Worm (Caenorhabditis elegans): Measurements from ENCODE around the gene arx-5.

DNA sequence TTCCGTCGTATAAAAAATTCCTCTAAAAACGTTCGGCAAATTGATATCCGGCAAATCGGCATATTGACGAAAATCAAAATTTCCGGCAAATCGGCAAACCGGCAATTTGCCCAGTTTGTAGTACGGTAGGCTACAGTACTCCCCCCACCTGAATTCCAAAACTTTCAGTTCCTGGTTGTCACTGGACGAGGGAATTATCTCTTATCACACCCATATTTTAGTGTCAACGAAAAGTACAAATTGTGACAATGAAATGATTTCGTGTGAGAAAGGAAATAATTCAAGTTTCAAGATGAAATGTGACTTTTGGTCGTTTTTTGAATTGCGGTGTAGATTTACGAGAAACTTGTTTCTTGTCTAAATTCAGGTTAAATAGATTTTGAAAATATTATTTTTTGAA is 15.2 kb upstream of the arx-5 start:
- TF ChIP-seq fkh-10 (GFP tag; optimal IDR thresholded peaks at IDR 0.05) = no peak
- no peak for TF ChIP-seq nhr-76 (tag; optimal IDR thresholded peaks at IDR 0.05)
- TF ChIP-seq lin-39 (tag; optimal IDR thresholded peaks at IDR 0.05) = no peak
- no peak for TF ChIP-seq fkh-4 (tag; optimal IDR thresholded peaks at IDR 0.05; ENCODE audit: borderline replicate concordance)

Data from whole organism, L1 larva.